Worm (Caenorhabditis elegans): ENCODE data around the gene T24A6.7.

DNA sequence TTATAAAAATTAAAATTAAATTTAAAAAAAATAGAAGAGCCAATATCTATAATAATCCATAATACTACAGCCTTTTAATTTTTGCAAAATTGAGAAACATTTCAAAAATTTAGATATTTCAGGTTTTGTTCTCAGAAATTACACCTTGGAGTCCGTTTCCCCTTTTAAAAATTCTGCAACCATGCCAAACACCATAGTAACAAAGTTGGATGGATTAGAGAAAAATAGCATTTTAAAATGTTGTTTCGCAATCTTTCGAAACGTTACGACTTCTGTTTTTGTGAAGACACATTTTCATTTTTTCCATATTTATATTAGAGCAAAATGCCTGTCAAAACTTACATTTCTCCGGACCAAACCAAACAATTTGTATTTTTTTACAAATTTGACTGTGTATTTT lies at the start of gene T24A6.7:
- TF ChIP-seq dao-5 (tag; optimal IDR thresholded peaks at IDR 0.05) (no peak), him-1 (tag; optimal IDR thresholded peaks at IDR 0.05) (no peak)

All from whole organism, L4/young adult.